Fruit fly (Drosophila melanogaster): ENCODE results near the gene orb.
A peak's percentile ranks its signal among the peaks of the same experiment; 100 is the strongest.

dm6 chr3R:23211745-23212254 lies 68.9 kb downstream of the orb start:
- peak; percentile 28 for TF ChIP-seq CG14655 (GFP tag; optimal IDR thresholded peaks at IDR 0.05)
- TF ChIP-seq CG17806 (tag; optimal IDR thresholded peaks at IDR 0.05), result peak; percentile 33
- TF ChIP-seq Pif1A (GFP tag; optimal IDR thresholded peaks at IDR 0.05), result peak; percentile 49
